Worm (Caenorhabditis elegans) whole organism, midembryonic: ENCODE data around the gene tpk-1.
A peak's percentile ranks its signal among the peaks of the same experiment; 100 is the strongest.

Source experiments
- T22C8.4 ChIP-seq: fragments of 200-800 bp; sonication (Bioruptor generic); IDR thresholded peaks from 2 replicates; pipeline ENCODE4 v1.3.6; 2022; ENCODE audit warnings: missing genetic modification characterization, missing compliant biosample characterization
- cog-1 ChIP-seq: sonication (generic microtip); optimal IDR thresholded peaks from 2 replicates; lab custom pipeline; 2016; ENCODE audit warnings: missing genetic modification characterization, missing compliant biosample characterization
- flt-1 ChIP-seq: fragments of 200-800 bp; sonication (Bioruptor generic); IDR thresholded peaks from 2 replicates; pipeline ENCODE4 v1.3.6; 2022; ENCODE audit warnings: missing genetic modification characterization, missing compliant biosample characterization
- klf-2 ChIP-seq: fragments of 200-800 bp; sonication (Bioruptor generic); conservative IDR thresholded peaks from 2 replicates; pipeline ENCODE4 v1.3.6; 2022; ENCODE audit warnings: missing genetic modification reagents, missing genetic modification characterization, missing compliant biosample characterization
- med-1 ChIP-seq: sonication (generic microtip); optimal IDR thresholded peaks from 2 replicates; lab custom pipeline; 2017; ENCODE audit warnings: missing genetic modification characterization, mild to moderate bottlenecking, missing compliant biosample characterization, antibody characterized with exemption, missing genetic modification reagents; ENCODE audit not compliant: insufficient read depth
- ref-1 ChIP-seq: fragments of 200-800 bp; sonication (Bioruptor generic); conservative IDR thresholded peaks from 2 replicates; pipeline ENCODE4 v1.3.6; 2022; ENCODE audit warnings: missing genetic modification reagents, missing genetic modification characterization, missing compliant biosample characterization
- tab-1 ChIP-seq: fragments of 200-800 bp; sonication (Bioruptor generic); IDR thresholded peaks from 2 replicates; pipeline ENCODE4 v1.3.6; 2022; ENCODE audit warnings: missing genetic modification characterization, missing compliant biosample characterization
- ztf-23 ChIP-seq: fragments of 200-800 bp; sonication (Bioruptor generic); IDR thresholded peaks from 2 replicates; pipeline ENCODE4 v1.3.6; 2022; ENCODE audit warnings: missing genetic modification reagents, missing genetic modification characterization, missing compliant biosample characterization
- ztf-29 ChIP-seq: fragments of 200-800 bp; sonication (Bioruptor generic); IDR thresholded peaks from 2 replicates; pipeline ENCODE4 v1.3.6; 2022; ENCODE audit warnings: missing genetic modification reagents, missing genetic modification characterization, missing compliant biosample characterization

tpk-1 gene

DNA sequence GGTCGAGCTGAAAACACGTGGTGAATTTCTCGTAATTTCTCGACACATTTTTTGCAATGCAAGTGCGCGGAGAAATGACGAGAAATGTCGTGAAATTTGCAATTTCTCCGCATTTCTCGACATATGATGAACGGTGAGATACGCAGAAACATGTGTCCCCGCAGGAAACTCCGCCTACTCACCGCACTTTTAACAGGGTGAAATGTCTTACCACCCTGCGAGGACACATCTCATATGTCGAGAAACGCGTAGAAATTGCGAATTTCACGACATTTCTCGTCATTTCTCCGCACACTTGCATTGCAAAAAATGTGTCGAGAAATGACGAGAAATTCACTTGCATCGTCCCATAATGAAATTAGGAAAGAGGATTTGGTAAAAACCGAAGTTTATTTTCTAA is 10.9 kb upstream of the tpk-1 start:
- TF ChIP-seq flt-1 (GFP tag; lab: Robert Waterston, UW) (peak; percentile 82; the same call in 1 of the 2 replicates), cog-1 (peak; percentile 19)

DNA sequence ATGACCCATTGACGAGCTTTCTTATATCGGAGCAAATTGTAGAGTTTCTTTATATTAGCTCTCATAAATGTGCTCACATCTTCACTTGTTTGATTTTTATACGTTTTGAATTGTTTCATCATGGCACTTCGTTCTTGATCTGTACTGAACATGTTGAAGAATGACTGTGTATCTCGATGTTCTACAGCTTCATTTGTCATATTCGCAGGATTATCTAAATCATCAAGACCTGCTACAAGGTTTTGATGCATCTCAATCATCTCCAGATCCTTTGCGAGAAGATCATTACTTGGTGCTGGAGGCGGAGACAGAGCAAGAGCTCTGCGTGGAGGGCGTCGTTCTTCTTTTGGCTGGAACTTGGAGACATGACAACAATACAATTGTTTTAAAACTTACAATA is 8.7 kb upstream of the tpk-1 start:
- TF ChIP-seq flt-1 (GFP tag; lab: Robert Waterston, UW) (no peak), med-1 (no peak), tab-1 (GFP tag; lab: Robert Waterston, UW) (no peak), klf-2 (GFP tag; lab: Robert Waterston, UW) (no peak), ztf-23 (GFP tag; lab: Robert Waterston, UW) (no peak), cog-1 (no peak), ref-1 (GFP tag; lab: Robert Waterston, UW) (no peak), T22C8.4 (GFP tag; lab: Robert Waterston, UW) (no peak), ztf-29 (GFP tag; lab: Robert Waterston, UW) (no peak)

DNA sequence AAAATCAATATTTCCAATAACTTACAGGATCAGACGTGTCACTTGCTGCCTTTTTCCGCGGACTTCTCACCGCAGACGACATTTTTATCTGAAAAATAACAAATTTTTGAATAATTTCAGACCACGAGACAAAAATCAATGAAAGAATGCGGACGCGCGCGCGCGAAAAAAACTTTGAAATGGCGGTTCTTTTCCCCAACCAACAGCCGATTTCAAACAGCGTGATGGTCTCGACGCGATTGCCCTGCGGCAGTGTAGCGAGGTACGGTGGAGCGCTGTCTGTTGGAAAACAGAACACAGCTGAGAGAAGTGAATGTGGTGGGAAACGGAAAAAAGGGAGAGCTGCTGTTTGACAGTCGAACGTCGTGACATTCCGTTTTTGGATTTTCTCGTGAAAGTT is 7.9 kb upstream of the tpk-1 start, which contains the start of gene lin-9:
Gene lin-9 (minus strand): TSS at position 88 of the 400 bp plus-strand sequence.
- TF ChIP-seq med-1 (no peak), ref-1 (GFP tag; lab: Robert Waterston, UW) (no peak), flt-1 (GFP tag; lab: Robert Waterston, UW) (peak; percentile 32; the same call in 1 of the 2 replicates), cog-1 (peak; percentile 29), klf-2 (GFP tag; lab: Robert Waterston, UW) (no peak), ztf-29 (GFP tag; lab: Robert Waterston, UW) (peak; percentile 39; the same call in 1 of the 2 replicates), tab-1 (GFP tag; lab: Robert Waterston, UW) (no peak), T22C8.4 (GFP tag; lab: Robert Waterston, UW) (no peak), ztf-23 (GFP tag; lab: Robert Waterston, UW) (peak; percentile 74; the same call in 1 of the 2 replicates)

ce11 chrIII:8904914-8905665 is 6.9 kb upstream of the tpk-1 start, which contains the start of gene unc-32:
Gene unc-32 (plus strand): TSS chrIII:8905615.
- TF ChIP-seq flt-1 (GFP tag; lab: Robert Waterston, UW) (no peak), tab-1 (GFP tag; lab: Robert Waterston, UW) (no peak), ref-1 (GFP tag; lab: Robert Waterston, UW) (no peak)

DNA sequence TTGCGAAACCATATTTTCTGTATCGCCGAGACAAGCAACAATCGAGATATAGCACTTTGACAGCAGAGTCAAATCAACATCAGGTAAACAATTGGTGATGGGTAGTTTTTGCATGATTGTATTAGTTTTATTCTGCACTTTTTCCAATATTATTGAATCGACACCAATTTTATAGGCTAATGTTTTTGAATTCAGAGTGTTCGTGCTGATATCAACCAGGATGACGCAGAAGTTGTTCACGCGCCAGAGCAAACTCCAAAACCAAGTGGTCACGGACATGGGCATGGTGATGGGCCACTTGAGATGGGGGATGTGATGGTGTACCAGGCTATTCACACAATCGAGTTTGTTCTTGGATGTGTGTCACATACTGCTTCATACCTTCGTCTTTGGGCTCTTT is 1.8 kb upstream of the tpk-1 start:
- TF ChIP-seq med-1, result no peak
- no peak for TF ChIP-seq cog-1
- no peak for TF ChIP-seq ztf-29 (GFP tag; lab: Robert Waterston, UW)
- TF ChIP-seq ref-1 (GFP tag; lab: Robert Waterston, UW), result no peak
- no peak for TF ChIP-seq T22C8.4 (GFP tag; lab: Robert Waterston, UW)
- no peak for TF ChIP-seq tab-1 (GFP tag; lab: Robert Waterston, UW)
- TF ChIP-seq flt-1 (GFP tag; lab: Robert Waterston, UW), result no peak
- no peak for TF ChIP-seq ztf-23 (GFP tag; lab: Robert Waterston, UW)
- TF ChIP-seq klf-2 (GFP tag; lab: Robert Waterston, UW), result no peak

- TF ChIP-seq T22C8.4 (GFP tag; lab: Robert Waterston, UW) (no peak), ztf-23 (GFP tag; lab: Robert Waterston, UW) (no peak), ztf-29 (GFP tag; lab: Robert Waterston, UW) (no peak), cog-1 (no peak), ref-1 (GFP tag; lab: Robert Waterston, UW) (no peak), flt-1 (GFP tag; lab: Robert Waterston, UW) (no peak), tab-1 (GFP tag; lab: Robert Waterston, UW) (no peak), klf-2 (GFP tag; lab: Robert Waterston, UW) (no peak), med-1 (no peak)
Observed at ce11 chrIII:8913469-8913868, 1.5 kb downstream of the tpk-1 start, which contains the start of gene trxr-2. Gene trxr-2 (plus strand): TSS chrIII:8913769.

- TF ChIP-seq ztf-23 (GFP tag; lab: Robert Waterston, UW) (no peak), T22C8.4 (GFP tag; lab: Robert Waterston, UW) (no peak), tab-1 (GFP tag; lab: Robert Waterston, UW) (no peak), klf-2 (GFP tag; lab: Robert Waterston, UW) (no peak)
Observed at ce11 chrIII:8917879-8918381, 6.0 kb downstream of the tpk-1 start, which contains the start of gene cdc-25.3. Gene cdc-25.3 (minus strand): TSS chrIII:8917929.

- TF ChIP-seq tab-1 (GFP tag; lab: Robert Waterston, UW), result no peak
- TF ChIP-seq ztf-23 (GFP tag; lab: Robert Waterston, UW), result no peak
- TF ChIP-seq klf-2 (GFP tag; lab: Robert Waterston, UW), result no peak
- TF ChIP-seq T22C8.4 (GFP tag; lab: Robert Waterston, UW), result no peak
- no peak for TF ChIP-seq ztf-29 (GFP tag; lab: Robert Waterston, UW)
- TF ChIP-seq ref-1 (GFP tag; lab: Robert Waterston, UW), result no peak
- TF ChIP-seq flt-1 (GFP tag; lab: Robert Waterston, UW), result no peak
Observed at ce11 chrIII:8919784-8920183, 7.8 kb downstream of the tpk-1 start, which contains the start of gene ZK637.15. Gene ZK637.15 (plus strand): TSS chrIII:8920084.

DNA sequence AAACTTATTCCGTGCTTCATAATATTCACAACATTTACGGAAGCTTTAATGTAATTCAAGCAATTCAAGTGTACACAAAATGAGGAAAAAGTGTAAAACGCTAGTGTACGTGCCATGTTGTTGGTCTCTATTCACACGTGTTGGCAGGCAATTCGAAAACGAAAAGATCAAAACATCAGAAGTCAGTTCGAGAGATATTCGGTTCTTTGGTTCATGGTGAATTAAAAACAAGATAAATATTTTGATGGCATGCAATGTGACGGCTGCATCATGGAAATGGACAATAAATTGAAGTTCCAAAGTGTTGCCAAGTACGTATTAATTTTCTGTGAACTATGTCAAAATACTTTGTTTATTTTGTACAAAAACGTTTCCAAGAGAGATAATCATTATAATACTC is 10.1 kb downstream of the tpk-1 start:
- TF ChIP-seq cog-1 (no peak), ztf-29 (GFP tag; lab: Robert Waterston, UW) (no peak), med-1 (no peak), tab-1 (GFP tag; lab: Robert Waterston, UW) (no peak), ref-1 (GFP tag; lab: Robert Waterston, UW) (no peak), flt-1 (GFP tag; lab: Robert Waterston, UW) (no peak), klf-2 (GFP tag; lab: Robert Waterston, UW) (no peak), T22C8.4 (GFP tag; lab: Robert Waterston, UW) (no peak), ztf-23 (GFP tag; lab: Robert Waterston, UW) (no peak)
